Worm (Caenorhabditis elegans) whole organism, midembryonic: ENCODE results near the gene nhr-173.

ENCODE experiments used
- T22C8.4 ChIP-seq: fragments of 200-800 bp; sonication (Bioruptor generic); IDR thresholded peaks from 2 replicates; pipeline ENCODE4 v1.3.6; 2022; ENCODE audit warnings: missing genetic modification characterization, missing compliant biosample characterization
- klf-2 ChIP-seq: fragments of 200-800 bp; sonication (Bioruptor generic); conservative IDR thresholded peaks from 2 replicates; pipeline ENCODE4 v1.3.6; 2022; ENCODE audit warnings: missing genetic modification reagents, missing genetic modification characterization, missing compliant biosample characterization
- ztf-29 ChIP-seq: fragments of 200-800 bp; sonication (Bioruptor generic); IDR thresholded peaks from 2 replicates; pipeline ENCODE4 v1.3.6; 2022; ENCODE audit warnings: missing genetic modification reagents, missing genetic modification characterization, missing compliant biosample characterization

DNA sequence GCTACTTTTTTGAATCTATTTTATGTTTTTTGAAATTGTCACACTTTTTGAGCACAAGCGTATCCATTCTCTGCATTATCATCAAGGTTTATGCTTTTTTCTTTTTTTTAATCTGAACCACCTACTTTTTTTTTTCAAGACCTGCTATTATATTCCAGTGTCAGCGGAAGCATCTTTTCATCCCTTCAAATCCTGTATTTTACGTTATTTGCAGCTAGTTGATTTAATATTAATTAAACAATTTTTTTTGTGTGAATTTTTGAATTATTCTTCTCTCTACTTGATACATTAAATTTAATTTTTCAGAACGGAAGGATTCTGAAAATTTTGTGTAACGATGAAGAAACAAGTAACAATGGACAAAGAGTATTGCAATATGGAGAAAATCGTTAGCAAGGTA lies 45.6 kb upstream of the nhr-173 start, which contains the start of gene C25B8.8:
- TF ChIP-seq T22C8.4 = no peak
- TF ChIP-seq ztf-29 = no peak
- no peak for TF ChIP-seq klf-2
